Worm (Caenorhabditis elegans): ENCODE measurements around the gene F48G7.4.
A peak's percentile ranks its signal among the peaks of the same experiment; 100 is the strongest.

DNA sequence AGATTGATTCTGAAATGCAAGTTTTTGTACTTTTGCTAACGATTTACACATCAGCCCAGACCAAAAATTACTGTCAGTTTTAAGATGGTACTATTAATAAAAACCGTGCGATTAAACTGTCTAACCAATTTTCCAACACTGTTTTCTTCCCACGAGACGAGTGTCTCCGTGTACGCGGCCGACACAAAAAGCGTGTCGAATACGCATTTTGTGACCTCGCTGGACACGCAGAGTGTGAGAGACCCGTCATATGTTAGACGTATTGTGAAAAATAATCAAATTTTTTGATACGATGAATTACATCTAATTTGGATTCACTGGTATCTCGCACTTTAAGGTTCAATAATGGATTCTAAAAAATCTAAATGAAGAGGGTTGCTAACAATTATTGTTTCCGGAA, 16.4 kb downstream of the F48G7.4 start:
- TF ChIP-seq nhr-12 (tag; optimal IDR thresholded peaks at IDR 0.05) (no peak), jun-1 (tag; optimal IDR thresholded peaks at IDR 0.05) (no peak), lin-39 (tag; optimal IDR thresholded peaks at IDR 0.05) (no peak), ztf-11 (tag; optimal IDR thresholded peaks at IDR 0.05) (no peak), egl-27 (tag; optimal IDR thresholded peaks at IDR 0.05) (no peak), ceh-82 (tag; optimal IDR thresholded peaks at IDR 0.05) (no peak), elt-1 (tag; optimal IDR thresholded peaks at IDR 0.05) (no peak), nhr-237 (tag; optimal IDR thresholded peaks at IDR 0.05) (no peak), pha-4 (tag; optimal IDR thresholded peaks at IDR 0.05) (peak; percentile 52), fkh-10 (GFP tag; optimal IDR thresholded peaks at IDR 0.05) (no peak)
